Fruit fly (Drosophila melanogaster): ENCODE results near the gene CG12702.

- TF ChIP-seq CG8319 (GFP tag; optimal IDR thresholded peaks at IDR 0.05) (no peak), Sox102F (GFP tag; optimal IDR thresholded peaks at IDR 0.05) (no peak), fd59A (GFP tag; optimal IDR thresholded peaks at IDR 0.05) (no peak), CG3032 (tag; optimal IDR thresholded peaks at IDR 0.05) (no peak)
Measured at dm6 chrX:19764824-19765489, at the start of gene CG12702.
